Worm (Caenorhabditis elegans): Measurements from ENCODE around the gene unc-52.

- TF ChIP-seq ref-1 (GFP tag; conservative IDR thresholded peaks at IDR 0.05), result no peak
- TF ChIP-seq cog-1 (tag; optimal IDR thresholded peaks at IDR 0.05), result no peak
- TF ChIP-seq flt-1 (GFP tag; IDR thresholded peaks at IDR 0.05), result no peak
- no peak for TF ChIP-seq med-1 (GFP tag; optimal IDR thresholded peaks at IDR 0.05; ENCODE audit: insufficient read depth)
- TF ChIP-seq tab-1 (GFP tag; IDR thresholded peaks at IDR 0.05), result no peak
- no peak for TF ChIP-seq klf-2 (GFP tag; conservative IDR thresholded peaks at IDR 0.05)
- TF ChIP-seq ztf-29 (GFP tag; IDR thresholded peaks at IDR 0.05), result no peak
These were observed 85.9 kb downstream of the unc-52 start for ce11 chrII:14598367-14598766.

Data from whole organism, midembryonic.